Fruit fly (Drosophila melanogaster) whole organism, wandering third instar larva: ENCODE results near the gene CG42588.
A peak's percentile ranks its signal among the peaks of the same experiment; 100 is the strongest.

ENCODE experiments used
- Abd-B ChIP-seq: fragments of >200 bp; optimal IDR thresholded peaks from 2 replicates; lab custom pipeline; 2017; ENCODE audit warnings: missing biosample characterization, missing genetic modification characterization
- CG9705 ChIP-seq: fragments of 200-800 bp; sonication (Bioruptor generic); optimal IDR thresholded peaks from 2 replicates; lab custom pipeline; 2018; ENCODE audit warnings: missing biosample characterization, mild to moderate bottlenecking, missing genetic modification characterization
- CrebA ChIP-seq: fragments of 200-800 bp; sonication (Bioruptor generic); optimal IDR thresholded peaks from 2 replicates; lab custom pipeline; 2016; ENCODE audit warnings: missing biosample characterization, mild to moderate bottlenecking, missing genetic modification characterization, borderline replicate concordance
- Dfd ChIP-seq: fragments of >200 bp; optimal IDR thresholded peaks from 2 replicates; lab custom pipeline; 2017; ENCODE audit warnings: missing biosample characterization, missing genetic modification characterization
- Dif ChIP-seq: fragments of 200-275, 200-300 bp; sonication (Bioruptor generic); optimal IDR thresholded peaks from 2 replicates; lab custom pipeline; 2018; ENCODE audit warnings: missing biosample characterization, missing genetic modification characterization; ENCODE audit not compliant: partially characterized antibody
- GATAd ChIP-seq: sonication (Bioruptor generic); optimal IDR thresholded peaks from 2 replicates; lab custom pipeline; 2016; ENCODE audit warnings: missing biosample characterization, missing genetic modification characterization
- Hnf4 ChIP-seq: fragments of 200-800 bp; sonication (Bioruptor generic); optimal IDR thresholded peaks from 2 replicates; lab custom pipeline; 2016; ENCODE audit warnings: missing biosample characterization, mild to moderate bottlenecking, missing genetic modification characterization
- Jra ChIP-seq: sonication (Bioruptor generic); optimal IDR thresholded peaks from 2 replicates; lab custom pipeline; 2016; ENCODE audit warnings: missing biosample characterization, missing genetic modification characterization
- Mio ChIP-seq: sonication (Bioruptor generic); optimal IDR thresholded peaks from 2 replicates; lab custom pipeline; 2016; ENCODE audit warnings: missing biosample characterization, missing genetic modification characterization
- Myc ChIP-seq: fragments of >200 bp; optimal IDR thresholded peaks from 2 replicates; lab custom pipeline; 2017
- N ChIP-seq: fragments of >200 bp; optimal IDR thresholded peaks from 2 replicates; lab custom pipeline; 2018; ENCODE audit warnings: missing biosample characterization, missing external identifiers, missing genetic modification characterization
- OdsH ChIP-seq: fragments of 200-800 bp; sonication (Bioruptor generic); optimal IDR thresholded peaks from 2 replicates; lab custom pipeline; 2016; ENCODE audit warnings: missing biosample characterization, mild to moderate bottlenecking, missing genetic modification characterization
- Rel ChIP-seq, 2 experiments: fragments of 200-800 bp; sonication (Bioruptor generic) in 1 of 2; optimal IDR thresholded peaks; 2 replicates in 1 of 2; 3 replicates in 1 of 2; lab custom pipeline; 2016 to 2019; ENCODE audit warnings: mild to moderate bottlenecking in 2 of 2, missing biosample characterization in 2 of 2, missing genetic modification characterization in 2 of 2, moderate library complexity in 1 of 2
- dl ChIP-seq, 2 experiments: fragments of 175-275, 200-275 bp in 1 of 2; fragments of 200-275 bp in 1 of 2; sonication (Bioruptor generic); optimal IDR thresholded peaks; lab custom pipeline; 2018; ENCODE audit warnings: mild to moderate bottlenecking in 2 of 2, missing biosample characterization in 2 of 2, missing genetic modification characterization in 2 of 2, moderate library complexity in 2 of 2; ENCODE audit not compliant: partially characterized antibody in 2 of 2, insufficient read depth in 1 of 2
- dmrt93B ChIP-seq: fragments of 200-800 bp; sonication (Bioruptor generic); optimal IDR thresholded peaks from 2 replicates; lab custom pipeline; 2018; ENCODE audit warnings: missing biosample characterization, mild to moderate bottlenecking, missing genetic modification characterization
- dsf ChIP-seq: sonication (Bioruptor generic); optimal IDR thresholded peaks from 2 replicates; lab custom pipeline; 2016; ENCODE audit warnings: missing biosample characterization, missing genetic modification characterization, borderline replicate concordance
- ey ChIP-seq: fragments of 200-800 bp; sonication (Bioruptor generic); optimal IDR thresholded peaks from 2 replicates; lab custom pipeline; 2016; ENCODE audit warnings: missing biosample characterization, missing genetic modification characterization
- foxo ChIP-seq, 2 experiments: fragments of 200-800 bp; sonication (Bioruptor generic); optimal IDR thresholded peaks; 2 replicates in 1 of 2; 3 replicates in 1 of 2; lab custom pipeline; 2016 to 2017; ENCODE audit warnings: missing biosample characterization in 2 of 2, missing genetic modification characterization in 2 of 2
- fru ChIP-seq: fragments of 200-800 bp; sonication (Bioruptor generic); optimal IDR thresholded peaks from 3 replicates; lab custom pipeline; 2016; ENCODE audit warnings: missing biosample characterization, mild to moderate bottlenecking, missing genetic modification characterization
- h ChIP-seq: fragments of 200-800 bp; sonication (Bioruptor generic); optimal IDR thresholded peaks from 3 replicates; lab custom pipeline; 2016; ENCODE audit warnings: missing biosample characterization, mild to moderate bottlenecking, missing genetic modification characterization
- pan ChIP-seq: fragments of >200 bp; optimal IDR thresholded peaks from 2 replicates; lab custom pipeline; 2017
- rgr ChIP-seq: fragments of 200-800 bp; sonication (Bioruptor generic); optimal IDR thresholded peaks from 3 replicates; lab custom pipeline; 2016; ENCODE audit warnings: missing biosample characterization, mild to moderate bottlenecking, missing genetic modification characterization
- sage ChIP-seq: fragments of 200-800 bp; sonication (Bioruptor generic); optimal IDR thresholded peaks from 2 replicates; lab custom pipeline; 2016; ENCODE audit warnings: missing biosample characterization, mild to moderate bottlenecking, missing genetic modification characterization
- sv ChIP-seq: fragments of 200-800 bp; sonication (Bioruptor generic); optimal IDR thresholded peaks from 3 replicates; lab custom pipeline; 2016; ENCODE audit warnings: missing biosample characterization, missing genetic modification characterization
- tai ChIP-seq: sonication (Bioruptor generic); optimal IDR thresholded peaks from 2 replicates; lab custom pipeline; 2016; ENCODE audit warnings: missing biosample characterization, missing genetic modification characterization
- usp ChIP-seq: fragments of >200 bp; optimal IDR thresholded peaks from 2 replicates; lab custom pipeline; 2017; ENCODE audit warnings: missing biosample characterization, missing genetic modification characterization
- woc ChIP-seq: sonication (Bioruptor generic); optimal IDR thresholded peaks from 2 replicates; lab custom pipeline; 2016; ENCODE audit warnings: missing biosample characterization, mild to moderate bottlenecking, missing genetic modification characterization

Gene CG42588

DNA sequence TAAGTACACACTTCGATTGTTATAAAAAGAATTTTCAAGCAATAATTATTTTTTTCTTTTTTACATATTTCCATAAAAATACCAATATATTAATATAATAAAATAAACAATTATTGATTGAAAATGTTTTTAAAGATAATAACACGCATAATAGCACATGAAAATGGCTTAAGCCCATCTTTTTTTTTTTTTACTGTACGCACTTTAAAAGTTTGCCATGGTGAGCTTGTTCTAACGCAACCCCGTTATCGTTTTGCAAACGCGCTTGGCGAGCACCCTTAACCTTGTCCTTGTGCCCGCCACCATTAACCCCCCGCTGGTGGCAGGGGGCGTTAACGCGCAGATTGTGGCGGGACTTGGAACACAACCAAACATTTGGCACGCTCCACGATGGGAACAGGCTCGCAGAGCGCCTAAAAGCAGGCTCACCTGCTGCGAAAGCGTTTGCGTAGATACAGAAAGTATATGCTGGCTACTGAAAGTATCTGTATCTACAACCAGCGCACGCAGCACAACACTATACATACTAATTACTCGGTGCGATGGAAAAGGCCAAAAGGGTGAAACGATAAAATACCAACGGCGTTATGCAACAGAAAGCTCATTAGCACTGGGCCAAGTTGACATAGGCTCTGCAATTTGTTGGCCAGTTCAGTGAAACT, 19.9 kb downstream of the CG42588 start:
- TF ChIP-seq Dif (no peak), foxo (GFP tag; optimal IDR thresholded peaks at IDR 0.05; lab: Kevin White, UChicago) (no peak), sage (GFP tag; lab: Kevin White, UChicago) (no peak), pan (lab: Kevin White, UChicago) (no peak), N (GFP tag; lab: Kevin White, UChicago) (no peak), dmrt93B (no peak), Hnf4 (GFP tag; lab: Kevin White, UChicago) (no peak), h (GFP tag; lab: Kevin White, UChicago) (no peak), tai (GFP tag; lab: Kevin White, UChicago) (no peak), Mio (GFP tag; lab: Kevin White, UChicago) (no peak), Rel (GFP tag; optimal IDR thresholded peaks at IDR 0.05; lab: Kevin White, UChicago) (no peak), Rel (tag; optimal IDR thresholded peaks at IDR 0.05; lab: Kevin White, UChicago) (no peak), dsf (no peak), dl (GFP tag; optimal IDR thresholded peaks at IDR 0.05; lab: Kevin White, UChicago; ENCODE audit: insufficient read depth in 1 of 2, partially characterized antibody in 2 of 2) (no peak), fru (no peak)
- TF ChIP-seq, all 38 proteins: peak for 0

DNA sequence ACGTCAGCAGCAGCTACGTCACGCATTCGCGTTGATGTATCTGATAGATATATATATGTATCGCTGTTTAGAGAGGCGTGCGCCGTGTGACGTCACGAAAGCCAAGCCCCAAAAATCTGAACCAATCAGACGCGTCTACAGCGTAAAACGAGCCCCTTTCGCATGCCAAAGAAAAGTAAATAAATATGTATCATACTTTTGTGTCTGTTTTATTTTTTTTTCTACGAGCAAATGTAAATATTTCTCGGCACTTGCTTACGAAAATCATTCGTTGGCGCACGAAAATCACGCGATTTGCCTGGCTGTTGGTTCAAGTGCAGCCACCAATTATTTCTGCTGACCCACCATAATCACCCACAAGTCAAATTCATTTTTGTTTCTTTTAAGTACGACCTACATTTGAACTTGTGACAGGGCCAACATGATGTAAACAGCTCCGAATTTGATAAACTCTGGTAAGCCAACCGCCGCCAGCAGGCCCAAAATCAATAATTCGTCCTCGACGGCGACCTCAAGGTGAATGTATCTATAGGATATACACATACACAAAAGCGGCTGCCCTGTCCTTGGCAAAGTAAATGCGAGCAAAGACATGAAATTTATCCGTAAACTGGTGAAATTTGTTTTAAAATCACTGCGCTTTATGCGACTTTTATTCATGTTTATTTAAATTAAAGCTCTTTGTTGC, 20.6 kb downstream of the CG42588 start:
- no peak for TF ChIP-seq ey (GFP tag; lab: Kevin White, UChicago)
- no peak for TF ChIP-seq rgr
- no peak for TF ChIP-seq Abd-B (GFP tag; lab: Kevin White, UChicago)
- TF ChIP-seq dmrt93B, result no peak
- TF ChIP-seq sv, result no peak
- no peak for TF ChIP-seq OdsH (GFP tag; lab: Kevin White, UChicago)
- TF ChIP-seq Dfd (GFP tag; lab: Kevin White, UChicago), result no peak
- no peak for TF ChIP-seq pan (lab: Kevin White, UChicago)
- no peak for TF ChIP-seq dsf
- TF ChIP-seq Myc (lab: Kevin White, UChicago), result no peak
- no peak for TF ChIP-seq Dif
- no peak for TF ChIP-seq woc
- no peak for TF ChIP-seq Jra (GFP tag; lab: Kevin White, UChicago)
- no peak for TF ChIP-seq GATAd (GFP tag; lab: Kevin White, UChicago)
- TF ChIP-seq CrebA (GFP tag; lab: Kevin White, UChicago), result no peak
- TF ChIP-seq usp, result no peak
- no peak for TF ChIP-seq tai (GFP tag; lab: Kevin White, UChicago)
- no peak for TF ChIP-seq CG9705 (GFP tag; lab: Kevin White, UChicago)

- TF ChIP-seq Myc (lab: Kevin White, UChicago), result peak; percentile 67
- no peak for TF ChIP-seq dl (GFP tag; optimal IDR thresholded peaks at IDR 0.05; lab: Kevin White, UChicago; ENCODE audit: insufficient read depth in 1 of 2, partially characterized antibody in 2 of 2)
- TF ChIP-seq rgr, result peak; percentile 18
- TF ChIP-seq OdsH (GFP tag; lab: Kevin White, UChicago), result no peak
- no peak for TF ChIP-seq Rel (GFP tag; optimal IDR thresholded peaks at IDR 0.05; lab: Kevin White, UChicago)
- TF ChIP-seq Rel (tag; optimal IDR thresholded peaks at IDR 0.05; lab: Kevin White, UChicago), result peak; percentile 28
- TF ChIP-seq Dfd (GFP tag; lab: Kevin White, UChicago), result no peak
These were observed 21.7 kb downstream of the CG42588 start for dm6 chr3L:12835511-12836479.

DNA sequence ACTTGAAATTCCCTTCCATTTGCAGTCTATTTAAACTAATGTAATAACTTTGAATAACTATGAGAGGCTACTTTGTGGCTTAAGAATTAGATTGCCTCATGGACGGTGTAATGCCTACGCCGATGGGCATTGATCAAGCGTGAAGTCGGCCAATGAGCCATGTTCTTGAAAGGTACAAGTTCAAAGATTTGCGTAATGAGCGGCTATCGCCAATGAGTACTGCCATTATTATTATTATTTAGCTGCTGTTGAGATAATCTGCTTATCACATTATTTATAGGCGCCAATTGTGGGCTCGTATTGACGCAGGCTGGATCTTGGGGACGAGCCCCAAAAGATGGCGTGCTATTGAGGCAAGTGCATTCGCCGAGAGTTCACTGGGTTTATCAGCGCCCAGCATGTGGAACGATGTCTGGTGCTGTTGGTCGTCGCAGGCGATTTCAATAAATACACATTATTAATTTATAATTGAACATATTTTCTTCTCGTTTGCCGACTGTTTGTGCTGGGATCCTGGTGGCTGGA, 23.2 kb downstream of the CG42588 start:
- TF ChIP-seq Rel (GFP tag; optimal IDR thresholded peaks at IDR 0.05; lab: Kevin White, UChicago) (no peak), Rel (tag; optimal IDR thresholded peaks at IDR 0.05; lab: Kevin White, UChicago) (peak; percentile 38), foxo (GFP tag; optimal IDR thresholded peaks at IDR 0.05; lab: Kevin White, UChicago) (no peak)

dm6 chr3L:12839882-12840281, 25.8 kb downstream of the CG42588 start:
- TF ChIP-seq Dfd (GFP tag; lab: Kevin White, UChicago) (no peak), tai (GFP tag; lab: Kevin White, UChicago) (no peak)
